Worm (Caenorhabditis elegans): ENCODE data around the gene Y39F10C.1.

- no peak for TF ChIP-seq dao-5 (tag; optimal IDR thresholded peaks at IDR 0.05)
- TF ChIP-seq him-1 (tag; optimal IDR thresholded peaks at IDR 0.05): no peak
- no peak for TF ChIP-seq W03F9.2 (tag; optimal IDR thresholded peaks at IDR 0.05)
These were observed 419 bp downstream of the Y39F10C.1 start for ce11 chrII:675822-676221.
